Fruit fly (Drosophila melanogaster) whole organism, embryonic: Measurements from ENCODE around the gene CG15200.
A peak's percentile ranks its signal among the peaks of the same experiment; 100 is the strongest.

Experiments used
- Ada2b ChIP-seq: fragments of 200-800 bp; sonication (Bioruptor generic); IDR thresholded peaks from 2 replicates; pipeline ENCODE4 v1.3.6; 2022; ENCODE audit warnings: missing biosample characterization, missing genetic modification characterization
- Bteb2 ChIP-seq: fragments of 200-800 bp; sonication (Bioruptor generic); optimal IDR thresholded peaks from 2 replicates; lab custom pipeline; 2016; ENCODE audit warnings: missing biosample characterization, missing genetic modification characterization
- C15 ChIP-seq: fragments of 200-800 bp; sonication (Bioruptor generic); IDR thresholded peaks from 3 replicates; pipeline ENCODE4 v1.3.6; 2022; ENCODE audit warnings: missing biosample characterization, missing genetic modification characterization
- CG10321 ChIP-seq: fragments of 200-800 bp; sonication (Bioruptor generic); IDR thresholded peaks from 2 replicates; pipeline ENCODE4 v1.3.6; 2022; ENCODE audit warnings: missing biosample characterization, missing genetic modification characterization
- CG12071 ChIP-seq: fragments of 200-800 bp; sonication (Bioruptor generic); optimal IDR thresholded peaks from 3 replicates; lab custom pipeline; 2018; ENCODE audit warnings: missing biosample characterization, mild to moderate bottlenecking, missing genetic modification characterization
- CG12236 ChIP-seq: fragments of 200-800 bp; sonication (Bioruptor generic); optimal IDR thresholded peaks from 2 replicates; lab custom pipeline; 2016; ENCODE audit warnings: missing biosample characterization, missing genetic modification characterization
- CG12769 ChIP-seq: fragments of 200-800 bp; sonication (Bioruptor generic); optimal IDR thresholded peaks from 2 replicates; lab custom pipeline; 2019; ENCODE audit warnings: missing biosample characterization, mild to moderate bottlenecking, missing genetic modification characterization, moderate library complexity
- CG14710 ChIP-seq: fragments of 200-800 bp; sonication (Bioruptor generic); optimal IDR thresholded peaks from 3 replicates; lab custom pipeline; 2019; ENCODE audit warnings: missing biosample characterization, mild to moderate bottlenecking, missing genetic modification characterization, moderate library complexity
- CG17361 ChIP-seq: fragments of 200-800 bp; sonication (Bioruptor generic); IDR thresholded peaks from 3 replicates; pipeline ENCODE4 v1.3.6; 2022; ENCODE audit warnings: missing biosample characterization, missing genetic modification characterization
- CG17612 ChIP-seq: fragments of 200-800 bp; sonication (Bioruptor generic); IDR thresholded peaks from 2 replicates; pipeline ENCODE4 v1.3.6; 2022; ENCODE audit warnings: missing biosample characterization, missing genetic modification characterization
- CG18262 ChIP-seq: fragments of 200-800 bp; optimal IDR thresholded peaks from 3 replicates; lab custom pipeline; 2019; ENCODE audit warnings: missing biosample characterization, mild to moderate bottlenecking, missing genetic modification characterization, moderate library complexity
- CG32767 ChIP-seq: fragments of 200-800 bp; sonication (Bioruptor generic); IDR thresholded peaks from 2 replicates; pipeline ENCODE4 v1.3.6; 2022; ENCODE audit warnings: missing biosample characterization, missing genetic modification characterization
- CG3281 ChIP-seq: fragments of 200-800 bp; sonication (Bioruptor generic); optimal IDR thresholded peaks from 3 replicates; lab custom pipeline; 2017; ENCODE audit warnings: missing biosample characterization, mild to moderate bottlenecking, missing genetic modification characterization
- CG33213 ChIP-seq: fragments of 200-800 bp; sonication (Bioruptor generic); optimal IDR thresholded peaks from 3 replicates; lab custom pipeline; 2016; ENCODE audit warnings: missing biosample characterization, missing genetic modification characterization
- CG6254 ChIP-seq: fragments of 200-800 bp; sonication (Bioruptor generic); optimal IDR thresholded peaks from 3 replicates; lab custom pipeline; 2017; ENCODE audit warnings: mild to moderate bottlenecking, missing biosample characterization, missing genetic modification reagents, missing genetic modification characterization
- CG8089 ChIP-seq: fragments of 200-800 bp; sonication (Bioruptor generic); optimal IDR thresholded peaks from 3 replicates; lab custom pipeline; 2016; ENCODE audit warnings: missing biosample characterization, missing genetic modification characterization
- CTCF ChIP-seq: fragments of 200-800 bp; sonication (Bioruptor generic); optimal IDR thresholded peaks from 2 replicates; lab custom pipeline; 2017; ENCODE audit warnings: missing biosample characterization, mild to moderate bottlenecking, missing genetic modification characterization, moderate library complexity
- Camta ChIP-seq: fragments of 200-800 bp; sonication (Bioruptor generic); optimal IDR thresholded peaks from 2 replicates; lab custom pipeline; 2016; ENCODE audit warnings: missing biosample characterization, missing genetic modification characterization
- CrebB ChIP-seq: fragments of 200-800 bp; sonication (Bioruptor generic); optimal IDR thresholded peaks from 3 replicates; lab custom pipeline; 2018; ENCODE audit warnings: missing biosample characterization, mild to moderate bottlenecking, missing genetic modification characterization
- Dfd ChIP-seq, 2 experiments: fragments of >200 bp; optimal IDR thresholded peaks; 2 replicates each; lab custom pipeline; 2017; ENCODE audit warnings: missing biosample characterization in 2 of 2, missing genetic modification characterization in 2 of 2
- HmgZ ChIP-seq: fragments of 200-800 bp; sonication (Bioruptor generic); optimal IDR thresholded peaks from 2 replicates; lab custom pipeline; 2018; ENCODE audit warnings: missing biosample characterization, mild to moderate bottlenecking, missing genetic modification characterization
- Hr3 ChIP-seq: fragments of 200-800 bp; sonication (Bioruptor generic); optimal IDR thresholded peaks from 3 replicates; lab custom pipeline; 2016; ENCODE audit warnings: missing biosample characterization, missing genetic modification characterization
- Hr78 ChIP-seq, 2 experiments: fragments of 200-800 bp in 1 of 2; fragments of >200 bp in 1 of 2; sonication (Bioruptor generic) in 1 of 2; optimal IDR thresholded peaks; 2 replicates each; lab custom pipeline; 2017 to 2019; ENCODE audit warnings: missing biosample characterization in 2 of 2, missing genetic modification characterization in 2 of 2, mild to moderate bottlenecking in 1 of 2, moderate library complexity in 1 of 2
- MBD-R2 ChIP-seq: fragments of 200-800 bp; sonication (Bioruptor generic); IDR thresholded peaks from 2 replicates; pipeline ENCODE4 v1.3.6; 2022; ENCODE audit warnings: missing biosample characterization, missing genetic modification characterization
- Med ChIP-seq: fragments of 200-800 bp; sonication (Bioruptor generic); peaks from one replicate; lab custom pipeline; 2016; ENCODE audit warnings: missing biosample characterization, missing genetic modification characterization, mild to moderate bottlenecking, inconsistent platforms, moderate library complexity
- NfI ChIP-seq: fragments of 200-800 bp; sonication (Bioruptor generic); optimal IDR thresholded peaks from 3 replicates; lab custom pipeline; 2018; ENCODE audit warnings: missing biosample characterization, mild to moderate bottlenecking, missing genetic modification characterization, moderate library complexity
- Opbp ChIP-seq: fragments of 200-800 bp; sonication (Bioruptor generic); IDR thresholded peaks from 3 replicates; pipeline ENCODE4 v1.3.6; 2022; ENCODE audit warnings: missing biosample characterization, missing genetic modification characterization; ENCODE audit not compliant: partially characterized antibody
- Pdp1 ChIP-seq, 2 experiments: fragments of 200-800 bp; sonication (Bioruptor generic); optimal IDR thresholded peaks; 3 replicates each; lab custom pipeline; 2016; ENCODE audit warnings: missing biosample characterization in 2 of 2, missing genetic modification characterization in 2 of 2, mild to moderate bottlenecking in 1 of 2, moderate library complexity in 1 of 2
- Ptx1 ChIP-seq: fragments of 200-800 bp; sonication (Bioruptor generic); IDR thresholded peaks from 2 replicates; pipeline ENCODE4 v1.3.6; 2022; ENCODE audit warnings: missing biosample characterization, missing genetic modification characterization
- bab2 ChIP-seq: fragments of 200-800 bp; sonication (Bioruptor generic); optimal IDR thresholded peaks from 2 replicates; lab custom pipeline; 2016; ENCODE audit warnings: missing biosample characterization, missing genetic modification characterization
- bbx ChIP-seq: fragments of 200-800 bp; sonication (Bioruptor generic); IDR thresholded peaks from 2 replicates; pipeline ENCODE4 v1.3.6; 2022; ENCODE audit warnings: missing biosample characterization, missing genetic modification characterization; ENCODE audit not compliant: partially characterized antibody
- btn ChIP-seq: fragments of 200-800 bp; sonication (Bioruptor generic); optimal IDR thresholded peaks from 2 replicates; lab custom pipeline; 2016; ENCODE audit warnings: missing biosample characterization, missing genetic modification characterization
- caup ChIP-seq: fragments of 200-800 bp; sonication (Bioruptor generic); optimal IDR thresholded peaks from 3 replicates; lab custom pipeline; 2017; ENCODE audit warnings: missing biosample characterization, mild to moderate bottlenecking, missing genetic modification characterization, moderate library complexity; ENCODE audit not compliant: severe bottlenecking
- chn ChIP-seq: fragments of 200-800 bp; sonication (Bioruptor generic); optimal IDR thresholded peaks from 2 replicates; lab custom pipeline; 2016; ENCODE audit warnings: missing biosample characterization, missing genetic modification characterization
- ci ChIP-seq: fragments of 200-800 bp; sonication (Bioruptor generic); IDR thresholded peaks from 3 replicates; pipeline ENCODE4 v1.3.6; 2022; ENCODE audit warnings: missing biosample characterization, missing genetic modification characterization
- crol ChIP-seq: fragments of 200-800 bp; sonication (Bioruptor generic); IDR thresholded peaks from 2 replicates; pipeline ENCODE4 v1.3.6; 2022; ENCODE audit warnings: missing biosample characterization, missing genetic modification characterization
- dan ChIP-seq: fragments of 200-800 bp; sonication (Bioruptor generic); IDR thresholded peaks from 2 replicates; pipeline ENCODE4 v1.3.6; 2022; ENCODE audit warnings: missing biosample characterization, missing genetic modification characterization
- eve ChIP-seq, 2 experiments: fragments of >200 bp; optimal IDR thresholded peaks; 2 replicates each; lab custom pipeline; 2017; ENCODE audit warnings: missing biosample characterization in 2 of 2, missing genetic modification characterization in 2 of 2
- fu2 ChIP-seq: fragments of 200-800 bp; sonication (Bioruptor generic); optimal IDR thresholded peaks from 2 replicates; lab custom pipeline; 2016; ENCODE audit warnings: missing biosample characterization, missing genetic modification characterization
- grau ChIP-seq: fragments of 200-800 bp; optimal IDR thresholded peaks from 3 replicates; lab custom pipeline; 2019; ENCODE audit warnings: missing biosample characterization, mild to moderate bottlenecking, missing genetic modification characterization, moderate library complexity
- hb ChIP-seq: fragments of 200-800 bp; sonication (Bioruptor generic); IDR thresholded peaks from 3 replicates; pipeline ENCODE4 v1.3.6; 2022; ENCODE audit warnings: missing biosample characterization, missing genetic modification characterization; ENCODE audit not compliant: partially characterized antibody
- maf-S ChIP-seq: fragments of 200-800 bp; sonication (Bioruptor generic); optimal IDR thresholded peaks from 2 replicates; lab custom pipeline; 2016; ENCODE audit warnings: missing biosample characterization, missing genetic modification characterization
- mld ChIP-seq: fragments of 200-800 bp; sonication (Bioruptor generic); IDR thresholded peaks from 3 replicates; pipeline ENCODE4 v1.3.6; 2022; ENCODE audit warnings: missing biosample characterization, missing genetic modification characterization; ENCODE audit not compliant: partially characterized antibody
- nau ChIP-seq: fragments of 200-800 bp; sonication (Bioruptor generic); optimal IDR thresholded peaks from 3 replicates; lab custom pipeline; 2017; ENCODE audit warnings: missing biosample characterization, mild to moderate bottlenecking, missing genetic modification characterization, missing genetic modification reagents
- otp ChIP-seq: fragments of 200-800 bp; sonication (Bioruptor generic); IDR thresholded peaks from 3 replicates; pipeline ENCODE4, ENCODE4 v1.3.6; 2022; ENCODE audit warnings: missing biosample characterization, missing genetic modification characterization
- prd ChIP-seq, 3 experiments: fragments of >200 bp in 2 of 3; fragments of 200-800 bp in 1 of 3; sonication (Bioruptor generic) in 1 of 3; optimal IDR thresholded peaks in 2 of 3; IDR thresholded peaks in 1 of 3; 2 replicates in 2 of 3; 3 replicates in 1 of 3; pipeline versions ENCODE4 v1.3.6 to Lab custom; 2017 to 2022; ENCODE audit warnings: missing biosample characterization in 1 of 3, missing genetic modification characterization in 1 of 3
- psq ChIP-seq: fragments of 200-800 bp; sonication (Bioruptor generic); optimal IDR thresholded peaks from 2 replicates; lab custom pipeline; 2017; ENCODE audit warnings: missing biosample characterization, missing genetic modification characterization
- ranshi ChIP-seq: fragments of 200-800 bp; sonication (Bioruptor generic); IDR thresholded peaks from 2 replicates; pipeline ENCODE4 v1.3.6; 2022; ENCODE audit warnings: missing biosample characterization, missing genetic modification characterization
- sisA ChIP-seq: fragments of 200-800 bp; sonication (Bioruptor generic); IDR thresholded peaks from 2 replicates; pipeline ENCODE4 v1.3.6; 2022; ENCODE audit warnings: missing biosample characterization, missing genetic modification characterization
- zfh2 ChIP-seq: fragments of 200-800 bp; sonication (Bioruptor generic); optimal IDR thresholded peaks from 2 replicates; lab custom pipeline; 2016; ENCODE audit warnings: missing biosample characterization, missing genetic modification characterization

CG15200 gene

dm6 chrX:11137566-11138186 is 45.1 kb upstream of the CG15200 start, which contains the start of gene CDK2AP1 (continued):
- TF ChIP-seq Ptx1 (GFP tag; lab: Robert Waterston, UW) (peak; percentile 32), bab2 (GFP tag; lab: Kevin White, UChicago) (peak; percentile 18), CG12769 (tag; lab: Kevin White, UChicago) (no peak), eve (GFP tag; optimal IDR thresholded peaks at IDR 0.05; lab: Kevin White, UChicago) (no peak), Opbp (GFP tag; lab: Robert Waterston, UW) (peak; percentile 74), NfI (GFP tag; lab: Kevin White, UChicago) (peak; percentile 12), chn (peak; percentile 49), Med (GFP tag; lab: Kevin White, UChicago) (peak; percentile 79), CrebB (tag; lab: Kevin White, UChicago) (no peak), Dfd (GFP tag; optimal IDR thresholded peaks at IDR 0.05; lab: Kevin White, UChicago) (peak in 1 of 2 experiments; percentile 55), CG8089 (GFP tag; lab: Kevin White, UChicago) (no peak), ci (GFP tag; lab: Robert Waterston, UW) (no peak), Camta (GFP tag; lab: Kevin White, UChicago) (no peak), otp (0 out of 3 replicates have a peak, but pooled peaks have one; percentile 18), crol (GFP tag; lab: Robert Waterston, UW) (peak; percentile 26; the same call in 1 of the 2 replicates), grau (tag; lab: Kevin White, UChicago) (peak; percentile 33), hb (GFP tag; lab: Robert Waterston, UW) (peak; percentile 84), zfh2 (GFP tag; lab: Kevin White, UChicago) (peak; percentile 40), Hr3 (GFP tag; lab: Kevin White, UChicago) (peak; percentile 23), Hr78 (GFP tag; optimal IDR thresholded peaks at IDR 0.05; lab: Kevin White, UChicago) (no peak), mld (GFP tag; lab: Robert Waterston, UW) (peak; percentile 70), Pdp1 (GFP tag; optimal IDR thresholded peaks at IDR 0.05; lab: Kevin White, UChicago) (peak; percentile 20 to 46), CG6254 (GFP tag; lab: Kevin White, UChicago) (no peak), CG12236 (GFP tag; lab: Kevin White, UChicago) (no peak), CG12071 (no peak), MBD-R2 (GFP tag; lab: Robert Waterston, UW) (peak; percentile 41; the same call in 1 of the 2 replicates), dan (GFP tag; lab: Robert Waterston, UW) (no peak), CG32767 (GFP tag; lab: Robert Waterston, UW) (no peak), btn (GFP tag; lab: Kevin White, UChicago) (no peak), CG18262 (tag; lab: Kevin White, UChicago) (peak; percentile 9), bbx (GFP tag; lab: Robert Waterston, UW) (peak; percentile 83), fu2 (peak; percentile 26), maf-S (GFP tag; lab: Kevin White, UChicago) (peak; percentile 10), nau (GFP tag; lab: Kevin White, UChicago) (no peak), CTCF (GFP tag; lab: Kevin White, UChicago) (no peak), prd (optimal IDR thresholded peaks at IDR 0.05; lab: Kevin White, UChicago) (no peak), prd (GFP tag; IDR thresholded peaks at IDR 0.05; lab: Robert Waterston, UW) (peak; percentile 9; the same call in 1 of the 3 replicates), C15 (GFP tag; lab: Robert Waterston, UW) (no peak), CG14710 (tag; lab: Kevin White, UChicago) (peak; percentile 66), Bteb2 (GFP tag; lab: Kevin White, UChicago) (no peak), CG3281 (no peak), psq (GFP tag; lab: Kevin White, UChicago) (no peak), CG17361 (GFP tag; lab: Robert Waterston, UW) (peak; percentile 47; the same call in 1 of the 3 replicates), ranshi (0 out of 2 replicates have a peak, but pooled peaks have one; percentile 29), Ada2b (GFP tag; lab: Robert Waterston, UW) (no peak), sisA (GFP tag; lab: Robert Waterston, UW) (no peak), CG17612 (GFP tag; lab: Robert Waterston, UW) (no peak), caup (no peak), CG33213 (GFP tag; lab: Kevin White, UChicago) (no peak), CG10321 (GFP tag; lab: Robert Waterston, UW) (no peak), HmgZ (tag; lab: Kevin White, UChicago) (peak; percentile 39)
